Worm (Caenorhabditis elegans): ENCODE data around the gene ints-5.

ce11 chrV:18564786-18565185, 31.0 kb downstream of the ints-5 start, which contains the start of gene srg-34:
- TF ChIP-seq efl-1 (optimal IDR thresholded peaks at IDR 0.05): no peak
- no peak for TF ChIP-seq efl-1 (GFP tag; optimal IDR thresholded peaks at IDR 0.05 in 1 of 2)
- no peak for TF ChIP-seq lin-15B (tag; optimal IDR thresholded peaks at IDR 0.05)
- no peak for TF ChIP-seq nhr-76 (tag; optimal IDR thresholded peaks at IDR 0.05)
- no peak for TF ChIP-seq fkh-8 (tag; optimal IDR thresholded peaks at IDR 0.05)
